Fruit fly (Drosophila melanogaster): ENCODE data around the gene CG7857.

The CG7857 gene

dm6 chr3L:15518344-15518743 lies 13.7 kb upstream of the CG7857 start (continued):
- TF ChIP-seq CG2678 (tag; optimal IDR thresholded peaks at IDR 0.05): no peak
- no peak for TF ChIP-seq CG12744 (GFP tag; optimal IDR thresholded peaks at IDR 0.05)

DNA sequence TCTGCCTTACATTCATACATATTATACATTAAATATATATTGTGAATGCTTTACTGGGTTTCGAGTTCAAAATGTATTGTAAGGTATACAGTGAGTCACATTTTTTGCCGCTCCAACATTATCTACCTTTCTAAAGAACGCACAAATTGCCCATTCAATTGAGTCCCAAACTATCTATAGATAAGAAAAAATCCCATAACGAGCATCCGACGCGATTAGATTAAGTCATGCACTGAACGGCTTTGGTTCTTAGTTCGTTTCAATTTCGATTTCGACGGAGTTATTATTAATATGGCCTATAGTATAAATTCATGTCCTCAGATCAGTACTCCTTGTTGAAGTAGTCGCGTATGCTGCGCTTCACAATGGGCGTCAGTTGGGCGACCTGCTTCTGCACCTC lies 12.8 kb upstream of the CG7857 start:
- TF ChIP-seq Ravus (GFP tag; IDR thresholded peaks at IDR 0.05) (no peak), CG2120 (GFP tag; optimal IDR thresholded peaks at IDR 0.05) (no peak), CG6654 (GFP tag; optimal IDR thresholded peaks at IDR 0.05) (no peak), CG11560 (tag; IDR thresholded peaks at IDR 0.05) (no peak), Bteb2 (GFP tag; optimal IDR thresholded peaks at IDR 0.05) (no peak), CG10366 (GFP tag; IDR thresholded peaks at IDR 0.05) (no peak), Adf1 (GFP tag; IDR thresholded peaks at IDR 0.05) (no peak), CG8290 (GFP tag; optimal IDR thresholded peaks at IDR 0.05) (no peak), CG8290 (tag; optimal IDR thresholded peaks at IDR 0.05) (peak in 1 of 2 experiments; percentile 25), sd (tag; optimal IDR thresholded peaks at IDR 0.05) (peak; percentile 55), inv (GFP tag; IDR thresholded peaks at IDR 0.05; ENCODE audit: partially characterized antibody) (no peak), Pdp1 (GFP tag; optimal IDR thresholded peaks at IDR 0.05) (no peak), exex (tag; optimal IDR thresholded peaks at IDR 0.05) (peak; percentile 93), CG4424 (GFP tag; optimal IDR thresholded peaks at IDR 0.05) (no peak), sug (tag; optimal IDR thresholded peaks at IDR 0.05) (peak; percentile 9), CG3838 (GFP tag; optimal IDR thresholded peaks at IDR 0.05) (no peak), pan (optimal IDR thresholded peaks at IDR 0.05) (no peak), pan (GFP tag; optimal IDR thresholded peaks at IDR 0.05 in 1 of 2, IDR thresholded peaks at IDR 0.05 in 1 of 2) (no peak), al (GFP tag; IDR thresholded peaks at IDR 0.05) (no peak), GATAe (GFP tag; conservative IDR thresholded peaks at IDR 0.05) (peak; percentile 72), C15 (GFP tag; IDR thresholded peaks at IDR 0.05) (no peak), row (GFP tag; IDR thresholded peaks at IDR 0.05) (peak; percentile 39; the same call in 2 of the 3 replicates), Med (GFP tag) (peak; percentile 18), CG2199 (GFP tag; IDR thresholded peaks at IDR 0.05) (peak; percentile 84; the same call in 2 of the 3 replicates), B-H2 (GFP tag; optimal IDR thresholded peaks at IDR 0.05) (no peak), rib (GFP tag; IDR thresholded peaks at IDR 0.05) (no peak), crp (GFP tag; optimal IDR thresholded peaks at IDR 0.05) (no peak), CG6254 (GFP tag; optimal IDR thresholded peaks at IDR 0.05) (no peak), MTF-1 (GFP tag; optimal IDR thresholded peaks at IDR 0.05; ENCODE audit: borderline replicate concordance) (no peak), hth (optimal IDR thresholded peaks at IDR 0.05) (no peak), CoRest (tag; optimal IDR thresholded peaks at IDR 0.05) (no peak), jumu (GFP tag; optimal IDR thresholded peaks at IDR 0.05) (no peak), CG12071 (GFP tag; optimal IDR thresholded peaks at IDR 0.05) (no peak), Lhr (GFP tag; optimal IDR thresholded peaks at IDR 0.05) (no peak), CG6813 (GFP tag; optimal IDR thresholded peaks at IDR 0.05) (no peak), dpn (GFP tag; optimal IDR thresholded peaks at IDR 0.05) (no peak), CG8388 (GFP tag; optimal IDR thresholded peaks at IDR 0.05) (peak; percentile 39), gce (GFP tag; IDR thresholded peaks at IDR 0.05) (no peak), CG33213 (GFP tag; optimal IDR thresholded peaks at IDR 0.05) (no peak), Dip2 (GFP tag; IDR thresholded peaks at IDR 0.05) (no peak), chn (GFP tag; optimal IDR thresholded peaks at IDR 0.05) (no peak), mirr (GFP tag; optimal IDR thresholded peaks at IDR 0.05) (peak; percentile 12), Max (GFP tag; optimal IDR thresholded peaks at IDR 0.05) (no peak), zf30C (GFP tag; optimal IDR thresholded peaks at IDR 0.05) (peak; percentile 87), wdn (GFP tag; IDR thresholded peaks at IDR 0.05) (no peak), Bgb (GFP tag; IDR thresholded peaks at IDR 0.05; ENCODE audit: partially characterized antibody) (no peak), chm (GFP tag; IDR thresholded peaks at IDR 0.05) (no peak), CG1529 (GFP tag; optimal IDR thresholded peaks at IDR 0.05) (no peak), CG42726 (GFP tag; IDR thresholded peaks at IDR 0.05; ENCODE audit: partially characterized antibody) (no peak)
